Fruit fly (Drosophila melanogaster) whole organism, adult: Measurements from ENCODE around the gene CG10317.
A peak's percentile ranks its signal among the peaks of the same experiment; 100 is the strongest.

Experiments
- CG11617 ChIP-seq: fragments of 200-800 bp; sonication (Bioruptor generic); optimal IDR thresholded peaks from 2 replicates; lab custom pipeline; 2017; ENCODE audit warnings: mild to moderate bottlenecking, missing biosample characterization, missing genetic modification reagents, missing genetic modification characterization
- CG12768 ChIP-seq: fragments of 200-800 bp; sonication (Bioruptor generic); optimal IDR thresholded peaks from 2 replicates; lab custom pipeline; 2017; ENCODE audit warnings: missing biosample characterization, missing genetic modification characterization, mild to moderate bottlenecking, moderate library complexity, missing genetic modification reagents
- CG1620 ChIP-seq: fragments of 200-800 bp; sonication (Bioruptor generic); optimal IDR thresholded peaks from 2 replicates; lab custom pipeline; 2016; ENCODE audit warnings: missing biosample characterization, missing genetic modification characterization
- CG33017 ChIP-seq: fragments of 200-800 bp; sonication (Bioruptor generic); optimal IDR thresholded peaks from 2 replicates; lab custom pipeline; 2018; ENCODE audit warnings: missing biosample characterization, mild to moderate bottlenecking, missing genetic modification characterization, moderate library complexity
- Clk ChIP-seq: fragments of 200-800 bp; sonication (Bioruptor generic); optimal IDR thresholded peaks from 2 replicates; lab custom pipeline; 2017; ENCODE audit warnings: missing biosample characterization, missing genetic modification characterization
- Hr96 ChIP-seq: fragments of 200-800 bp; sonication (Bioruptor generic); optimal IDR thresholded peaks from 2 replicates; lab custom pipeline; 2016; ENCODE audit warnings: missing biosample characterization, missing genetic modification characterization
- cic ChIP-seq: fragments of 200-800 bp; sonication (Bioruptor generic); optimal IDR thresholded peaks from 2 replicates; lab custom pipeline; 2017; ENCODE audit warnings: missing biosample characterization, mild to moderate bottlenecking, missing genetic modification characterization, moderate library complexity
- kay ChIP-seq: fragments of 200-800 bp; sonication (Bioruptor generic); peaks from one replicate; lab custom pipeline; 2016; ENCODE audit warnings: missing biosample characterization, missing genetic modification characterization, borderline replicate concordance
- pad ChIP-seq: fragments of 200-800 bp; sonication (Bioruptor generic); optimal IDR thresholded peaks from 3 replicates; lab custom pipeline; 2017; ENCODE audit warnings: missing biosample characterization, missing genetic modification characterization, mild to moderate bottlenecking, moderate library complexity, missing genetic modification reagents
- tj ChIP-seq: fragments of 200-800 bp; sonication (Bioruptor generic); optimal IDR thresholded peaks from 3 replicates; lab custom pipeline; 2017; ENCODE audit warnings: missing biosample characterization, mild to moderate bottlenecking, missing genetic modification characterization, moderate library complexity

dm6 chr3R:16347626-16348264 lies 22.6 kb downstream of the CG10317 start:
- TF ChIP-seq Hr96 = no peak
- TF ChIP-seq CG12768 (GFP tag; lab: Kevin White, UChicago) = no peak
- peak; percentile 96 for TF ChIP-seq kay
- TF ChIP-seq pad (GFP tag; lab: Kevin White, UChicago) = no peak
- no peak for TF ChIP-seq CG11617
- peak; percentile 26 for TF ChIP-seq cic (GFP tag; lab: Kevin White, UChicago)
- no peak for TF ChIP-seq CG1620 (GFP tag; lab: Kevin White, UChicago)
- no peak for TF ChIP-seq CG33017
- TF ChIP-seq Clk (GFP tag; lab: Kevin White, UChicago) = no peak
- TF ChIP-seq tj (GFP tag; lab: Kevin White, UChicago) = peak; percentile 54
